Worm (Caenorhabditis elegans) whole organism, midembryonic: Measurements from ENCODE around the gene str-129.

Experiments
- T22C8.4 ChIP-seq: fragments of 200-800 bp; sonication (Bioruptor generic); IDR thresholded peaks from 2 replicates; pipeline ENCODE4 v1.3.6; 2022; ENCODE audit warnings: missing genetic modification characterization, missing compliant biosample characterization
- cog-1 ChIP-seq: sonication (generic microtip); optimal IDR thresholded peaks from 2 replicates; lab custom pipeline; 2016; ENCODE audit warnings: missing genetic modification characterization, missing compliant biosample characterization
- flt-1 ChIP-seq: fragments of 200-800 bp; sonication (Bioruptor generic); IDR thresholded peaks from 2 replicates; pipeline ENCODE4 v1.3.6; 2022; ENCODE audit warnings: missing genetic modification characterization, missing compliant biosample characterization
- klf-2 ChIP-seq: fragments of 200-800 bp; sonication (Bioruptor generic); conservative IDR thresholded peaks from 2 replicates; pipeline ENCODE4 v1.3.6; 2022; ENCODE audit warnings: missing genetic modification reagents, missing genetic modification characterization, missing compliant biosample characterization
- med-1 ChIP-seq: sonication (generic microtip); optimal IDR thresholded peaks from 2 replicates; lab custom pipeline; 2017; ENCODE audit warnings: missing genetic modification characterization, mild to moderate bottlenecking, missing compliant biosample characterization, antibody characterized with exemption, missing genetic modification reagents; ENCODE audit not compliant: insufficient read depth
- ref-1 ChIP-seq: fragments of 200-800 bp; sonication (Bioruptor generic); conservative IDR thresholded peaks from 2 replicates; pipeline ENCODE4 v1.3.6; 2022; ENCODE audit warnings: missing genetic modification reagents, missing genetic modification characterization, missing compliant biosample characterization
- tab-1 ChIP-seq: fragments of 200-800 bp; sonication (Bioruptor generic); IDR thresholded peaks from 2 replicates; pipeline ENCODE4 v1.3.6; 2022; ENCODE audit warnings: missing genetic modification characterization, missing compliant biosample characterization
- ztf-23 ChIP-seq: fragments of 200-800 bp; sonication (Bioruptor generic); IDR thresholded peaks from 2 replicates; pipeline ENCODE4 v1.3.6; 2022; ENCODE audit warnings: missing genetic modification reagents, missing genetic modification characterization, missing compliant biosample characterization
- ztf-29 ChIP-seq: fragments of 200-800 bp; sonication (Bioruptor generic); IDR thresholded peaks from 2 replicates; pipeline ENCODE4 v1.3.6; 2022; ENCODE audit warnings: missing genetic modification reagents, missing genetic modification characterization, missing compliant biosample characterization

str-129 gene

DNA sequence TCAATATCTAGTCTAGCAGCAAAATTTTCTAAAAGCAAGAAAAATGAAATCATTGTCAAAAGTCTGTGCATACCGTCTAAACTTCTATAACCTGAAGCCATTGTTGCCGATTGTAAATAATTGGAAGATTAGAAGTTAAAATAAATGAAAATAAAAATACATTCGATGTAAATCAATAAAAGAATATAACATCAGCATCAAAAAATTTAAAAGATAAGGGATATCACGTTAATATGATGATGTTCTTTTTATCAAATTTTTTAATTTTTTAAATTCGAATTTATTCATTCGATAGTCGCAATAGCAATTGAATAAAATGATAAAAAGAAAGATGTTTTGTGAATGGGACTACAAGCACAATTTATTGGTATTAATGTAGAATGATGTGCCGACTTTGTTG is 7.1 kb downstream of the str-129 start, which contains the start of gene C09H5.7:
Gene C09H5.7, minus strand, starts transcription at position 101 of the 400 bp plus-strand sequence.
- no peak for TF ChIP-seq med-1 (GFP tag; lab: Kevin White, UChicago)
- TF ChIP-seq ref-1 (GFP tag; lab: Robert Waterston, UW), result no peak
- TF ChIP-seq ztf-29, result no peak
- TF ChIP-seq ztf-23 (GFP tag; lab: Robert Waterston, UW), result no peak
- TF ChIP-seq klf-2, result no peak
- no peak for TF ChIP-seq T22C8.4 (GFP tag; lab: Robert Waterston, UW)
- no peak for TF ChIP-seq cog-1 (tag; lab: Kevin White, UChicago)
- no peak for TF ChIP-seq flt-1 (GFP tag; lab: Robert Waterston, UW)
- no peak for TF ChIP-seq tab-1

DNA sequence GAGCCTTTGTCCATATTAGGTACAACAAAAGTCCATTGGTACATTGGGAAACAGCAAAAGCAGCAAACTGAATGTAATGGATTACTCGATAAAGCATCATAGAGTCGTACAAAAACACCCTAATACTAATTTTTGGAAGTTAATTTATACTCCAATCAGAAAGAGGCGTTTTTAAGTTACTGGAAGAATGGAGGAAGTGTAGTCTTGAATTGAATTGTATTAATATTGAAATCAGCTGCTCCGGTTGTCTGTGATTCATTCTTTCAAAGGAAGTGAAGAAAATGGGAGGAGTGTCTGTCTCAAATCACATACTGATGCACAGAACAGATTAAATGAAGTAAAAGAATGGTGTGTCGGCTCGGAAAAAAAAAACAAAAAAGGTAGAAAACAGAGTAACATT is 10.7 kb downstream of the str-129 start, which contains the start of gene str-131:
Gene str-131, minus strand, starts transcription at position 101 of the 400 bp plus-strand sequence.
- TF ChIP-seq flt-1 (GFP tag; lab: Robert Waterston, UW), result no peak
- no peak for TF ChIP-seq tab-1
- no peak for TF ChIP-seq ref-1 (GFP tag; lab: Robert Waterston, UW)
- TF ChIP-seq T22C8.4 (GFP tag; lab: Robert Waterston, UW), result no peak
- no peak for TF ChIP-seq klf-2
- no peak for TF ChIP-seq ztf-23 (GFP tag; lab: Robert Waterston, UW)
- no peak for TF ChIP-seq ztf-29
- no peak for TF ChIP-seq med-1 (GFP tag; lab: Kevin White, UChicago)
- TF ChIP-seq cog-1 (tag; lab: Kevin White, UChicago), result no peak

- TF ChIP-seq ztf-29, result no peak
- TF ChIP-seq ref-1 (GFP tag; lab: Robert Waterston, UW), result no peak
- no peak for TF ChIP-seq flt-1 (GFP tag; lab: Robert Waterston, UW)
- no peak for TF ChIP-seq cog-1 (tag; lab: Kevin White, UChicago)
- no peak for TF ChIP-seq med-1 (GFP tag; lab: Kevin White, UChicago)
- no peak for TF ChIP-seq tab-1
- TF ChIP-seq ztf-23 (GFP tag; lab: Robert Waterston, UW), result no peak
- TF ChIP-seq T22C8.4 (GFP tag; lab: Robert Waterston, UW), result no peak
- TF ChIP-seq klf-2, result no peak
These were observed 12.5 kb downstream of the str-129 start for ce11 chrV:8079813-8080212.

ce11 chrV:8075712-8076111 is 16.6 kb downstream of the str-129 start, which contains the start of gene catp-3:
TSS of gene catp-3 (plus strand) at chrV:8076012.
- no peak for TF ChIP-seq tab-1
- TF ChIP-seq flt-1 (GFP tag; lab: Robert Waterston, UW), result no peak
- no peak for TF ChIP-seq ref-1 (GFP tag; lab: Robert Waterston, UW)
- no peak for TF ChIP-seq cog-1 (tag; lab: Kevin White, UChicago)
- TF ChIP-seq T22C8.4 (GFP tag; lab: Robert Waterston, UW), result no peak
- TF ChIP-seq ztf-23 (GFP tag; lab: Robert Waterston, UW), result no peak
- no peak for TF ChIP-seq med-1 (GFP tag; lab: Kevin White, UChicago)
- no peak for TF ChIP-seq klf-2
- TF ChIP-seq ztf-29, result no peak

DNA sequence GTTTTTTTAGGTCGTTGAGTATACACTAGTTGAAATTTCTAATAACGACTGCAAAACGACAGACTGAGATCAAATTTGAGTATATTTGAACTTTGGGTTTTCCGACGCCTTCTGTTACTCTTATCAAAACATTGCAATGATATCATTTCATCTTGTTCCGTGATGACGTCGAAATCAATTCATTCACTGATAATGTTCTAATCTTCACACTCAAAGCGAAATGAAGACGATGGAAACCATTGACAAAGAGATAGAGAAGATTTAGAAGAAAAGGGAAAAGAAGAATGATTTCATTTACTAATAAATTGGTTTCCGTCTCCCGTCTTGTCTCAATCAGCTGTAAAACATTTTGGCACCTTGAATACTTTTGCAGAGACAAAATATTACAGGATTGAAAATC is 19.1 kb downstream of the str-129 start:
- TF ChIP-seq med-1 (GFP tag; lab: Kevin White, UChicago) (no peak), T22C8.4 (GFP tag; lab: Robert Waterston, UW) (no peak), tab-1 (no peak), klf-2 (no peak)

- TF ChIP-seq flt-1 (GFP tag; lab: Robert Waterston, UW), result no peak
- TF ChIP-seq klf-2, result no peak
- no peak for TF ChIP-seq ztf-23 (GFP tag; lab: Robert Waterston, UW)
- TF ChIP-seq med-1 (GFP tag; lab: Kevin White, UChicago), result no peak
- no peak for TF ChIP-seq ref-1 (GFP tag; lab: Robert Waterston, UW)
- no peak for TF ChIP-seq ztf-29
- no peak for TF ChIP-seq T22C8.4 (GFP tag; lab: Robert Waterston, UW)
These were observed 20.2 kb downstream of the str-129 start, which contains the start of gene str-144 for ce11 chrV:8072047-8072446. TSS of gene str-144 (minus strand) at chrV:8072147.

- TF ChIP-seq ref-1 (GFP tag; lab: Robert Waterston, UW), result no peak
- no peak for TF ChIP-seq ztf-23 (GFP tag; lab: Robert Waterston, UW)
- TF ChIP-seq med-1 (GFP tag; lab: Kevin White, UChicago), result no peak
- TF ChIP-seq ztf-29, result no peak
- no peak for TF ChIP-seq cog-1 (tag; lab: Kevin White, UChicago)
- no peak for TF ChIP-seq tab-1
- no peak for TF ChIP-seq T22C8.4 (GFP tag; lab: Robert Waterston, UW)
- no peak for TF ChIP-seq flt-1 (GFP tag; lab: Robert Waterston, UW)
- TF ChIP-seq klf-2, result no peak
These were observed 22.6 kb downstream of the str-129 start, which contains the start of gene str-143 for ce11 chrV:8069637-8070036. TSS of gene str-143 (minus strand) at chrV:8069737.

- TF ChIP-seq ztf-29 (no peak), tab-1 (no peak), klf-2 (no peak), ref-1 (GFP tag; lab: Robert Waterston, UW) (no peak), cog-1 (tag; lab: Kevin White, UChicago) (no peak), ztf-23 (GFP tag; lab: Robert Waterston, UW) (no peak), flt-1 (GFP tag; lab: Robert Waterston, UW) (no peak), T22C8.4 (GFP tag; lab: Robert Waterston, UW) (no peak), med-1 (GFP tag; lab: Kevin White, UChicago) (no peak)
These were observed 24.5 kb downstream of the str-129 start, which contains the start of gene str-140 for ce11 chrV:8067800-8068199. TSS of gene str-140 (minus strand) at chrV:8067900.

DNA sequence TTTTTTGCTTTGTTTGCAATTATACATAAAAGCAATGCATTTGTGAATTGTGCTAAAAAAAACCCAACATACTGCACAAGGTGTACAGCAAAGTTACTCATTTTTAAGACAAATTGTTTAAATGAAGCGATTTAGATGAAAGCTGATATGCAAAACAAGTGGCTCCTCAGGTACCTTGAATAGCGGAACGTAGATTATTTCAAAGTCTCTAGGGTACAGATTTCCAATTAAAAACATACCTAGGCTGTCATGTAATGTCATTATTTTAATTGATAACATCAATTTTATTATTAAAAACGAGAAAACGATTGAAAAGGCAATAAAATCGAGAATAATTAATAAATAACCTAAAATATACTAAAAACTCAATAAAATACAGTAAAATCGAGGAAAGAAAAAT is 30.2 kb downstream of the str-129 start, which contains the start of gene str-139:
Gene str-139, minus strand, starts transcription at position 101 of the 400 bp plus-strand sequence.
- no peak for TF ChIP-seq ztf-23 (GFP tag; lab: Robert Waterston, UW)

ce11 chrV:8058359-8058758 is 33.9 kb downstream of the str-129 start, which contains the start of gene str-138:
TSS of gene str-138 (plus strand) at chrV:8058659.
- TF ChIP-seq T22C8.4 (GFP tag; lab: Robert Waterston, UW) (no peak), flt-1 (GFP tag; lab: Robert Waterston, UW) (no peak), klf-2 (no peak), med-1 (GFP tag; lab: Kevin White, UChicago) (no peak), ztf-23 (GFP tag; lab: Robert Waterston, UW) (no peak), ref-1 (GFP tag; lab: Robert Waterston, UW) (no peak), ztf-29 (no peak), cog-1 (tag; lab: Kevin White, UChicago) (no peak), tab-1 (no peak)
